Fruit fly (Drosophila melanogaster): ENCODE measurements around the gene apolpp.

dm6 chr4:1097608-1098262 is 37.0 kb downstream of the apolpp start:
- TF ChIP-seq cnc (optimal IDR thresholded peaks at IDR 0.05) (no peak), tj (GFP tag; optimal IDR thresholded peaks at IDR 0.05) (no peak), CG12768 (GFP tag; optimal IDR thresholded peaks at IDR 0.05) (no peak), CG7101 (tag; optimal IDR thresholded peaks at IDR 0.05) (no peak), ovo (GFP tag; optimal IDR thresholded peaks at IDR 0.05) (no peak), Hr96 (GFP tag; optimal IDR thresholded peaks at IDR 0.05) (no peak)
